Fruit fly (Drosophila melanogaster) whole organism, embryonic: ENCODE data around the gene CG12581.

Source experiments
- Aef1 ChIP-seq: fragments of 200-800 bp; sonication (Bioruptor generic); IDR thresholded peaks from 3 replicates; pipeline ENCODE4 v1.3.6; 2022; ENCODE audit warnings: missing biosample characterization, missing genetic modification characterization
- CG1024 ChIP-seq: fragments of 200-800 bp; sonication (Bioruptor generic); IDR thresholded peaks from 2 replicates; pipeline ENCODE4 v1.3.6; 2022; ENCODE audit warnings: missing biosample characterization, missing genetic modification characterization
- CG10267 ChIP-seq: fragments of 200-800 bp; sonication (Bioruptor generic); optimal IDR thresholded peaks from 2 replicates; lab custom pipeline; 2018; ENCODE audit warnings: missing biosample characterization, mild to moderate bottlenecking, missing genetic modification characterization, moderate library complexity
- CG10543 ChIP-seq: fragments of 200-800 bp; sonication (Bioruptor generic); optimal IDR thresholded peaks from 3 replicates; lab custom pipeline; 2017; ENCODE audit warnings: missing biosample characterization, mild to moderate bottlenecking, missing genetic modification characterization, moderate library complexity
- CG11560 ChIP-seq: fragments of 200-800 bp; sonication (Bioruptor generic); IDR thresholded peaks from 3 replicates; pipeline ENCODE4 v1.3.6; 2022; ENCODE audit warnings: missing biosample characterization, missing genetic modification characterization
- CG12104 ChIP-seq: fragments of 200-800 bp; sonication (Bioruptor generic); optimal IDR thresholded peaks from 3 replicates; lab custom pipeline; 2016; ENCODE audit warnings: missing biosample characterization, missing genetic modification characterization
- CG13296 ChIP-seq: fragments of 200-800 bp; sonication (Bioruptor generic); optimal IDR thresholded peaks from 3 replicates; lab custom pipeline; 2018; ENCODE audit warnings: missing biosample characterization, mild to moderate bottlenecking, missing genetic modification characterization
- CG13424 ChIP-seq: fragments of 200-800 bp; sonication (Bioruptor generic); optimal IDR thresholded peaks from 2 replicates; lab custom pipeline; 2019; ENCODE audit warnings: missing biosample characterization, mild to moderate bottlenecking, missing genetic modification characterization, moderate library complexity
- CG18476 ChIP-seq: fragments of 200-800 bp; sonication (Bioruptor generic); optimal IDR thresholded peaks from 2 replicates; lab custom pipeline; 2016; ENCODE audit warnings: missing biosample characterization, mild to moderate bottlenecking, missing genetic modification characterization
- CG2120 ChIP-seq: fragments of 200-800 bp; sonication (Bioruptor generic); optimal IDR thresholded peaks from 3 replicates; lab custom pipeline; 2016; ENCODE audit warnings: missing biosample characterization, missing genetic modification characterization
- CG3726 ChIP-seq: fragments of 200-800 bp; sonication (Bioruptor generic); IDR thresholded peaks from 3 replicates; pipeline ENCODE4, ENCODE4 v1.3.6; 2022; ENCODE audit warnings: missing biosample characterization, missing genetic modification characterization
- CG3847 ChIP-seq: fragments of 200-800 bp; sonication (Bioruptor generic); IDR thresholded peaks from 2 replicates; pipeline ENCODE4 v1.3.6; 2022; ENCODE audit warnings: missing biosample characterization, missing genetic modification characterization
- CG3995 ChIP-seq: fragments of 200-800 bp; sonication (Bioruptor generic); optimal IDR thresholded peaks from 3 replicates; lab custom pipeline; 2016; ENCODE audit warnings: missing biosample characterization, missing genetic modification characterization
- CkIIα-i1 ChIP-seq: fragments of 200-800 bp; sonication (Bioruptor generic); IDR thresholded peaks from 2 replicates; pipeline ENCODE4 v1.3.6; 2022; ENCODE audit warnings: missing biosample characterization, missing genetic modification characterization
- Ets65A ChIP-seq: fragments of 200-800 bp; sonication (Bioruptor generic); peaks from one replicate; lab custom pipeline; 2016; ENCODE audit warnings: missing biosample characterization, missing genetic modification characterization
- Fer2 ChIP-seq: fragments of 200-800 bp; sonication (Bioruptor generic); optimal IDR thresholded peaks from 2 replicates; lab custom pipeline; 2018; ENCODE audit warnings: missing biosample characterization, mild to moderate bottlenecking, missing genetic modification characterization, moderate library complexity
- Hr51 ChIP-seq, 2 experiments: fragments of 200-800 bp; sonication (Bioruptor generic); optimal IDR thresholded peaks; 2 replicates in 1 of 2; 3 replicates in 1 of 2; lab custom pipeline; 2016 to 2018; ENCODE audit warnings: missing biosample characterization in 2 of 2, missing genetic modification characterization in 2 of 2, mild to moderate bottlenecking in 1 of 2, moderate library complexity in 1 of 2
- MTF-1 ChIP-seq: fragments of 200-800 bp; sonication (Bioruptor generic); optimal IDR thresholded peaks from 2 replicates; lab custom pipeline; 2018; ENCODE audit warnings: missing biosample characterization, mild to moderate bottlenecking, missing genetic modification characterization, borderline replicate concordance
- Mrtf ChIP-seq: fragments of 200-800 bp; sonication (Bioruptor generic); IDR thresholded peaks from 3 replicates; pipeline ENCODE4 v1.3.6; 2022; ENCODE audit warnings: missing biosample characterization, missing genetic modification characterization
- Nf-YC ChIP-seq: fragments of 200-800 bp; optimal IDR thresholded peaks from 3 replicates; lab custom pipeline; 2019; ENCODE audit warnings: missing biosample characterization, mild to moderate bottlenecking, missing genetic modification characterization, moderate library complexity
- NfI ChIP-seq: fragments of 200-800 bp; sonication (Bioruptor generic); optimal IDR thresholded peaks from 3 replicates; lab custom pipeline; 2018; ENCODE audit warnings: missing biosample characterization, mild to moderate bottlenecking, missing genetic modification characterization, moderate library complexity
- Rfx ChIP-seq: fragments of 200-800 bp; sonication (Bioruptor generic); IDR thresholded peaks from 2 replicates; pipeline ENCODE4 v1.3.6; 2022; ENCODE audit warnings: missing biosample characterization, missing genetic modification characterization
- Rx ChIP-seq: fragments of 200-800 bp; sonication (Bioruptor generic); IDR thresholded peaks from 2 replicates; pipeline ENCODE4 v1.3.6; 2022; ENCODE audit warnings: missing biosample characterization, missing genetic modification characterization
- Xrp1 ChIP-seq: fragments of 200-800 bp; sonication (Bioruptor generic); IDR thresholded peaks from 2 replicates; pipeline ENCODE4 v1.3.6; 2022; ENCODE audit warnings: missing biosample characterization, missing genetic modification characterization
- YL-1 ChIP-seq: fragments of 200-800 bp; sonication (Bioruptor generic); optimal IDR thresholded peaks from 3 replicates; lab custom pipeline; 2017; ENCODE audit warnings: missing biosample characterization, mild to moderate bottlenecking, missing genetic modification characterization
- al ChIP-seq: fragments of 200-800 bp; sonication (Bioruptor generic); IDR thresholded peaks from 2 replicates; pipeline ENCODE4 v1.3.6; 2022; ENCODE audit warnings: missing biosample characterization, missing genetic modification characterization
- ara ChIP-seq: fragments of 200-800 bp; sonication (Bioruptor generic); IDR thresholded peaks from 2 replicates; pipeline ENCODE4 v1.3.6; 2022; ENCODE audit warnings: missing biosample characterization, missing genetic modification characterization
- ase ChIP-seq: fragments of 200-800 bp; sonication (Bioruptor generic); IDR thresholded peaks from 3 replicates; pipeline ENCODE4 v1.3.6; 2022; ENCODE audit warnings: missing biosample characterization, missing genetic modification characterization
- cas ChIP-seq: fragments of 200-800 bp; sonication (Bioruptor generic); IDR thresholded peaks from 2 replicates; pipeline ENCODE4 v1.3.6; 2022; ENCODE audit warnings: missing biosample characterization, missing genetic modification characterization
- cg ChIP-seq: fragments of 200-800 bp; sonication (Bioruptor generic); optimal IDR thresholded peaks from 3 replicates; lab custom pipeline; 2019; ENCODE audit warnings: missing biosample characterization, mild to moderate bottlenecking, missing genetic modification characterization, moderate library complexity
- croc ChIP-seq: fragments of 200-800 bp; sonication (Bioruptor generic); conservative IDR thresholded peaks from 3 replicates; pipeline ENCODE4 v1.3.6; 2022; ENCODE audit warnings: missing biosample characterization, missing genetic modification characterization
- crol ChIP-seq: fragments of 200-800 bp; sonication (Bioruptor generic); IDR thresholded peaks from 2 replicates; pipeline ENCODE4 v1.3.6; 2022; ENCODE audit warnings: missing biosample characterization, missing genetic modification characterization
- da ChIP-seq: fragments of 200-800 bp; sonication (Bioruptor generic); optimal IDR thresholded peaks from 2 replicates; lab custom pipeline; 2016; ENCODE audit warnings: missing biosample characterization, missing genetic modification characterization
- emc ChIP-seq: fragments of 200-800 bp; sonication (Bioruptor generic); optimal IDR thresholded peaks from 2 replicates; lab custom pipeline; 2016; ENCODE audit warnings: missing biosample characterization, missing genetic modification characterization
- fd102C ChIP-seq: fragments of 200-800 bp; sonication (Bioruptor generic); optimal IDR thresholded peaks from 2 replicates; lab custom pipeline; 2018; ENCODE audit warnings: missing biosample characterization, mild to moderate bottlenecking, missing genetic modification characterization, moderate library complexity
- ftz-f1 ChIP-seq: fragments of 200-800 bp; sonication (Bioruptor generic); optimal IDR thresholded peaks from 2 replicates; lab custom pipeline; 2016; ENCODE audit warnings: missing biosample characterization, missing genetic modification characterization
- gem ChIP-seq: fragments of 200-800 bp; sonication (Bioruptor generic); optimal IDR thresholded peaks from 2 replicates; lab custom pipeline; 2019; ENCODE audit warnings: missing biosample characterization, mild to moderate bottlenecking, missing genetic modification characterization, moderate library complexity
- her ChIP-seq: fragments of 200-800 bp; sonication (Bioruptor generic); optimal IDR thresholded peaks from 2 replicates; lab custom pipeline; 2016; ENCODE audit warnings: missing biosample characterization, missing genetic modification characterization
- inv ChIP-seq: fragments of 200-800 bp; sonication (Bioruptor generic); IDR thresholded peaks from 2 replicates; pipeline ENCODE4 v1.3.6; 2022; ENCODE audit warnings: missing biosample characterization, missing genetic modification characterization; ENCODE audit not compliant: partially characterized antibody
- jigr1 ChIP-seq: fragments of 200-800 bp; sonication (Bioruptor generic); IDR thresholded peaks from 3 replicates; pipeline ENCODE4 v1.3.6; 2022; ENCODE audit warnings: missing biosample characterization, missing genetic modification characterization
- lmd ChIP-seq: fragments of 200-800 bp; sonication (Bioruptor generic); IDR thresholded peaks from 2 replicates; pipeline ENCODE4 v1.3.6; 2022; ENCODE audit warnings: missing biosample characterization, missing genetic modification characterization
- lov ChIP-seq, 2 experiments: fragments of 200-800 bp in 1 of 2; fragments of >200 bp in 1 of 2; sonication (Bioruptor generic) in 1 of 2; IDR thresholded peaks in 1 of 2; optimal IDR thresholded peaks in 1 of 2; 2 replicates in 1 of 2; 3 replicates in 1 of 2; pipeline versions ENCODE4 v1.3.6 to Lab custom; 2017 to 2022; ENCODE audit warnings: missing biosample characterization in 1 of 2, missing genetic modification characterization in 1 of 2
- mld ChIP-seq: fragments of 200-800 bp; sonication (Bioruptor generic); IDR thresholded peaks from 3 replicates; pipeline ENCODE4 v1.3.6; 2022; ENCODE audit warnings: missing biosample characterization, missing genetic modification characterization; ENCODE audit not compliant: partially characterized antibody
- pan ChIP-seq, 4 experiments: fragments of >200 bp in 3 of 4; fragments of 200-800 bp in 1 of 4; sonication (Bioruptor generic) in 1 of 4; optimal IDR thresholded peaks in 3 of 4; IDR thresholded peaks in 1 of 4; 2 replicates each; pipeline versions ENCODE4 v1.3.6 to Lab custom; 2017 to 2022; ENCODE audit warnings: missing biosample characterization in 2 of 4, missing genetic modification characterization in 2 of 4, mixed read lengths in 1 of 4
- peb ChIP-seq: fragments of 200-800 bp; sonication (Bioruptor generic); IDR thresholded peaks from 2 replicates; pipeline ENCODE4 v1.3.6; 2022; ENCODE audit warnings: missing biosample characterization, missing genetic modification characterization
- psq ChIP-seq: fragments of 200-800 bp; sonication (Bioruptor generic); optimal IDR thresholded peaks from 2 replicates; lab custom pipeline; 2017; ENCODE audit warnings: missing biosample characterization, missing genetic modification characterization
- tap ChIP-seq: fragments of 200-800 bp; optimal IDR thresholded peaks from 3 replicates; lab custom pipeline; 2019; ENCODE audit warnings: missing biosample characterization, mild to moderate bottlenecking, missing genetic modification characterization, moderate library complexity
- tin ChIP-seq: fragments of 200-800 bp; sonication (Bioruptor generic); optimal IDR thresholded peaks from 3 replicates; lab custom pipeline; 2016; ENCODE audit warnings: missing biosample characterization, missing genetic modification characterization
- trh ChIP-seq: fragments of 200-800 bp; sonication (Bioruptor generic); optimal IDR thresholded peaks from 2 replicates; lab custom pipeline; 2016; ENCODE audit warnings: missing biosample characterization, missing genetic modification characterization
- ttk ChIP-seq: fragments of 200-800 bp; sonication (Bioruptor generic); IDR thresholded peaks from 2 replicates; pipeline ENCODE4 v2.1.2; 2022; ENCODE audit warnings: missing biosample characterization, missing genetic modification characterization
- zen2 ChIP-seq: fragments of 200-800 bp; sonication (Bioruptor generic); IDR thresholded peaks from 3 replicates; pipeline ENCODE4 v1.3.6; 2022; ENCODE audit warnings: missing biosample characterization, missing genetic modification characterization; ENCODE audit not compliant: partially characterized antibody

Gene CG12581

dm6 chr3R:4197055-4197454 is 22.6 kb downstream of the CG12581 start, which contains the start of gene beta-Man (continued):
- TF ChIP-seq cas (GFP tag; lab: Robert Waterston, UW), result no peak
- TF ChIP-seq ftz-f1 (GFP tag; lab: Kevin White, UChicago), result no peak
- TF ChIP-seq crol (GFP tag; lab: Robert Waterston, UW), result no peak
- TF ChIP-seq MTF-1 (GFP tag; lab: Kevin White, UChicago), result no peak
- no peak for TF ChIP-seq Aef1 (GFP tag; lab: Robert Waterston, UW)
- no peak for TF ChIP-seq cg (GFP tag; lab: Kevin White, UChicago)
- no peak for TF ChIP-seq trh
- TF ChIP-seq inv, result peak; percentile 22; the same call in 1 of the 2 replicates
- no peak for TF ChIP-seq Rfx (GFP tag; lab: Robert Waterston, UW)
- no peak for TF ChIP-seq Xrp1 (GFP tag; lab: Robert Waterston, UW)
- no peak for TF ChIP-seq da (GFP tag; lab: Kevin White, UChicago)
- no peak for TF ChIP-seq Mrtf
- TF ChIP-seq mld (GFP tag; lab: Robert Waterston, UW), result peak; percentile 52; the same call in 1 of the 3 replicates
- no peak for TF ChIP-seq peb (GFP tag; lab: Robert Waterston, UW)
- no peak for TF ChIP-seq gem (tag; lab: Kevin White, UChicago)
- TF ChIP-seq YL-1, result no peak
- TF ChIP-seq CG18476 (GFP tag; lab: Kevin White, UChicago), result no peak
- no peak for TF ChIP-seq psq (GFP tag; lab: Kevin White, UChicago)
- TF ChIP-seq her (GFP tag; lab: Kevin White, UChicago), result peak; percentile 98
- TF ChIP-seq ara (GFP tag; lab: Robert Waterston, UW), result no peak
- TF ChIP-seq pan (optimal IDR thresholded peaks at IDR 0.05; lab: Kevin White, UChicago), result no peak
- TF ChIP-seq pan (GFP tag; optimal IDR thresholded peaks at IDR 0.05 in 1 of 2, IDR thresholded peaks at IDR 0.05 in 1 of 2), result no peak
- no peak for TF ChIP-seq NfI (GFP tag; lab: Kevin White, UChicago)
- TF ChIP-seq CG3847 (GFP tag; lab: Robert Waterston, UW), result no peak
- TF ChIP-seq CG2120 (GFP tag; lab: Kevin White, UChicago), result no peak
- TF ChIP-seq CG11560 (tag; lab: Robert Waterston, UW), result no peak
- TF ChIP-seq CG12104 (GFP tag; lab: Kevin White, UChicago), result no peak
- TF ChIP-seq ase, result no peak
- TF ChIP-seq tap, result no peak
- no peak for TF ChIP-seq ttk (GFP tag; lab: Robert Waterston, UW)
- peak; percentile 50; the same call in 1 of the 3 replicates for TF ChIP-seq zen2 (GFP tag; lab: Robert Waterston, UW)
- no peak for TF ChIP-seq Hr51 (GFP tag; optimal IDR thresholded peaks at IDR 0.05; lab: Kevin White, UChicago)
- TF ChIP-seq CkIIα-i1 (GFP tag; lab: Robert Waterston, UW), result no peak
- TF ChIP-seq CG13424 (tag; lab: Kevin White, UChicago), result no peak
- no peak for TF ChIP-seq CG10543 (GFP tag; lab: Kevin White, UChicago)
- TF ChIP-seq Fer2 (tag; lab: Kevin White, UChicago), result no peak
- no peak for TF ChIP-seq fd102C
- TF ChIP-seq Ets65A (GFP tag; lab: Kevin White, UChicago), result no peak
- TF ChIP-seq jigr1, result no peak
- TF ChIP-seq CG13296 (GFP tag; lab: Kevin White, UChicago), result no peak
- no peak for TF ChIP-seq CG3726 (GFP tag; lab: Robert Waterston, UW)
- no peak for TF ChIP-seq Rx
- no peak for TF ChIP-seq al
- TF ChIP-seq Nf-YC (tag; lab: Kevin White, UChicago), result no peak
- TF ChIP-seq CG10267 (tag; lab: Kevin White, UChicago), result no peak
- TF ChIP-seq CG3995, result no peak
- no peak for TF ChIP-seq croc (GFP tag; lab: Robert Waterston, UW)
- no peak for TF ChIP-seq lov (optimal IDR thresholded peaks at IDR 0.05; lab: Kevin White, UChicago)
- TF ChIP-seq lov (GFP tag; IDR thresholded peaks at IDR 0.05; lab: Robert Waterston, UW), result no peak
- no peak for TF ChIP-seq emc
- no peak for TF ChIP-seq CG1024
- TF ChIP-seq lmd (GFP tag; lab: Robert Waterston, UW), result no peak
- TF ChIP-seq tin (GFP tag; lab: Kevin White, UChicago), result no peak
